Worm (Caenorhabditis elegans) whole organism, L4/young adult: ENCODE measurements around the gene srw-143.

Experiments used
- W03F9.2 ChIP-seq: fragments of 150-350 bp; optimal IDR thresholded peaks from 2 replicates; lab custom pipeline; 2014; ENCODE audit warnings: missing biosample characterization, missing genetic modification characterization
- dao-5 ChIP-seq: sonication (generic microtip); optimal IDR thresholded peaks from 2 replicates; lab custom pipeline; 2016; ENCODE audit warnings: missing genotype, missing genetic modification characterization, moderate library complexity, missing compliant biosample characterization
- him-1 ChIP-seq: sonication (generic microtip); optimal IDR thresholded peaks from 2 replicates; lab custom pipeline; 2016; ENCODE audit warnings: missing genotype, missing genetic modification reagents, missing genetic modification characterization, missing compliant biosample characterization

- TF ChIP-seq him-1 (no peak), W03F9.2 (tag; lab: Kevin White, UChicago) (peak; percentile 29), dao-5 (tag; lab: Kevin White, UChicago) (no peak)
These were observed 45.1 kb downstream of the srw-143 start, which contains the start of gene pals-32 for ce11 chrV:2896198-2896660.
